Fruit fly (Drosophila melanogaster) whole organism, embryonic: ENCODE measurements around the gene CG4615.

Source experiments
- Ada2b ChIP-seq: fragments of 200-800 bp; sonication (Bioruptor generic); IDR thresholded peaks from 2 replicates; pipeline ENCODE4 v1.3.6; 2022; ENCODE audit warnings: missing biosample characterization, missing genetic modification characterization
- Asciz ChIP-seq: fragments of 200-800 bp; sonication (Bioruptor generic); optimal IDR thresholded peaks from 2 replicates; lab custom pipeline; 2017; ENCODE audit warnings: missing biosample characterization, mild to moderate bottlenecking, missing genetic modification characterization, missing genetic modification reagents
- CG11695 ChIP-seq: fragments of 200-800 bp; sonication (Bioruptor generic); IDR thresholded peaks from 3 replicates; pipeline ENCODE4 v1.3.6; 2022; ENCODE audit warnings: missing biosample characterization, missing genetic modification characterization
- CG11696 ChIP-seq: fragments of 200-800 bp; sonication (Bioruptor generic); IDR thresholded peaks from 2 replicates; pipeline ENCODE4 v1.3.6; 2022; ENCODE audit warnings: missing biosample characterization, missing genetic modification characterization
- CG12769 ChIP-seq: fragments of 200-800 bp; sonication (Bioruptor generic); optimal IDR thresholded peaks from 2 replicates; lab custom pipeline; 2019; ENCODE audit warnings: missing biosample characterization, mild to moderate bottlenecking, missing genetic modification characterization, moderate library complexity
- CG15479 ChIP-seq: fragments of 200-800 bp; sonication (Bioruptor generic); optimal IDR thresholded peaks from 3 replicates; lab custom pipeline; 2019; ENCODE audit warnings: missing biosample characterization, mild to moderate bottlenecking, missing genetic modification characterization, moderate library complexity
- CG16779 ChIP-seq: fragments of 200-800 bp; sonication (Bioruptor generic); IDR thresholded peaks from 2 replicates; pipeline ENCODE4 v1.3.6; 2022; ENCODE audit warnings: missing biosample characterization, missing genetic modification characterization
- CG17568 ChIP-seq: fragments of 200-800 bp; sonication (Bioruptor generic); optimal IDR thresholded peaks from 2 replicates; lab custom pipeline; 2018; ENCODE audit warnings: missing biosample characterization, mild to moderate bottlenecking, missing genetic modification characterization, moderate library complexity
- CG17912 ChIP-seq: fragments of 200-800 bp; sonication (Bioruptor generic); optimal IDR thresholded peaks from 2 replicates; lab custom pipeline; 2018; ENCODE audit warnings: missing biosample characterization, mild to moderate bottlenecking, missing genetic modification characterization
- CG2120 ChIP-seq: fragments of 200-800 bp; sonication (Bioruptor generic); optimal IDR thresholded peaks from 3 replicates; lab custom pipeline; 2016; ENCODE audit warnings: missing biosample characterization, missing genetic modification characterization
- CG3065 ChIP-seq: fragments of 200-800 bp; sonication (Bioruptor generic); optimal IDR thresholded peaks from 2 replicates; lab custom pipeline; 2016; ENCODE audit warnings: missing biosample characterization, missing genetic modification characterization
- CG31224 ChIP-seq: fragments of 200-800 bp; sonication (Bioruptor generic); IDR thresholded peaks from 2 replicates; pipeline ENCODE4 v1.3.6; 2022; ENCODE audit warnings: missing biosample characterization, missing genetic modification characterization
- CG34422 ChIP-seq: fragments of 200-800 bp; sonication (Bioruptor generic); IDR thresholded peaks from 3 replicates; pipeline ENCODE4 v1.3.6; 2022; ENCODE audit warnings: missing biosample characterization, missing genetic modification characterization
- CG4282 ChIP-seq: fragments of 200-800 bp; sonication (Bioruptor generic); optimal IDR thresholded peaks from 2 replicates; lab custom pipeline; 2016; ENCODE audit warnings: missing biosample characterization, missing genetic modification characterization
- CG4328 ChIP-seq: fragments of 200-800 bp; sonication (Bioruptor generic); optimal IDR thresholded peaks from 3 replicates; lab custom pipeline; 2017; ENCODE audit warnings: missing biosample characterization, missing genetic modification reagents, missing genetic modification characterization
- CG4424 ChIP-seq: fragments of 200-800 bp; sonication (Bioruptor generic); optimal IDR thresholded peaks from 3 replicates; lab custom pipeline; 2016; ENCODE audit warnings: missing biosample characterization, missing genetic modification characterization
- CG6689 ChIP-seq: fragments of 200-800 bp; sonication (Bioruptor generic); IDR thresholded peaks from 2 replicates; pipeline ENCODE4 v1.3.6; 2022; ENCODE audit warnings: missing biosample characterization, missing genetic modification characterization
- CG7963 ChIP-seq: fragments of 200-800 bp; sonication (Bioruptor generic); IDR thresholded peaks from 3 replicates; pipeline ENCODE4 v1.3.6; 2022; ENCODE audit warnings: missing biosample characterization, missing genetic modification characterization; ENCODE audit not compliant: partially characterized antibody
- CG8089 ChIP-seq: fragments of 200-800 bp; sonication (Bioruptor generic); optimal IDR thresholded peaks from 3 replicates; lab custom pipeline; 2016; ENCODE audit warnings: missing biosample characterization, missing genetic modification characterization
- CG8359 ChIP-seq: fragments of 200-800 bp; sonication (Bioruptor generic); optimal IDR thresholded peaks from 2 replicates; lab custom pipeline; 2017; ENCODE audit warnings: missing biosample characterization, mild to moderate bottlenecking, missing genetic modification characterization, borderline replicate concordance
- CG8478 ChIP-seq: fragments of >200 bp; optimal IDR thresholded peaks from 2 replicates; lab custom pipeline; 2018
- CG9437 ChIP-seq: fragments of 200-800 bp; sonication (Bioruptor generic); optimal IDR thresholded peaks from 2 replicates; lab custom pipeline; 2018; ENCODE audit warnings: missing biosample characterization, mild to moderate bottlenecking, missing genetic modification characterization
- CG9609 ChIP-seq: fragments of 200-800 bp; sonication (Bioruptor generic); optimal IDR thresholded peaks from 3 replicates; lab custom pipeline; 2016; ENCODE audit warnings: missing biosample characterization, missing genetic modification characterization
- CkIIα-i1 ChIP-seq: fragments of 200-800 bp; sonication (Bioruptor generic); IDR thresholded peaks from 2 replicates; pipeline ENCODE4 v1.3.6; 2022; ENCODE audit warnings: missing biosample characterization, missing genetic modification characterization
- Dip3 ChIP-seq: fragments of 200-800 bp; sonication (Bioruptor generic); optimal IDR thresholded peaks from 3 replicates; lab custom pipeline; 2016; ENCODE audit warnings: missing biosample characterization, missing genetic modification characterization
- Doc2 ChIP-seq: fragments of 200-800 bp; sonication (Bioruptor generic); IDR thresholded peaks from 2 replicates; pipeline ENCODE4 v1.3.6; 2022; ENCODE audit warnings: missing biosample characterization, missing genetic modification characterization
- Doc3 ChIP-seq: fragments of 200-800 bp; sonication (Bioruptor generic); IDR thresholded peaks from 3 replicates; pipeline ENCODE4 v1.3.6; 2022; ENCODE audit warnings: missing biosample characterization, missing genetic modification characterization; ENCODE audit not compliant: partially characterized antibody
- Dref ChIP-seq: fragments of 200-800 bp; sonication (Bioruptor generic); IDR thresholded peaks from 2 replicates; pipeline ENCODE4 v1.3.6; 2022; ENCODE audit warnings: missing biosample characterization, missing genetic modification characterization
- Drgx ChIP-seq: fragments of 200-800 bp; sonication (Bioruptor generic); IDR thresholded peaks from 2 replicates; pipeline ENCODE4 v1.3.6; 2022; ENCODE audit warnings: missing biosample characterization, missing genetic modification characterization
- E2f1 ChIP-seq: fragments of 200-800 bp; sonication (Bioruptor generic); IDR thresholded peaks from 2 replicates; pipeline ENCODE4 v1.3.6; 2022; ENCODE audit warnings: missing biosample characterization, missing genetic modification characterization
- Eip74EF ChIP-seq, 2 experiments: fragments of 200-800 bp in 1 of 2; fragments of >200 bp in 1 of 2; sonication (Bioruptor generic) in 1 of 2; optimal IDR thresholded peaks; 2 replicates each; lab custom pipeline; 2017 to 2019; ENCODE audit warnings: missing biosample characterization in 2 of 2, missing genetic modification characterization in 2 of 2, mild to moderate bottlenecking in 1 of 2, moderate library complexity in 1 of 2
- Ets97D ChIP-seq: fragments of 200-800 bp; sonication (Bioruptor generic); optimal IDR thresholded peaks from 3 replicates; lab custom pipeline; 2016; ENCODE audit warnings: missing biosample characterization, missing genetic modification characterization
- Hr3 ChIP-seq: fragments of 200-800 bp; sonication (Bioruptor generic); optimal IDR thresholded peaks from 3 replicates; lab custom pipeline; 2016; ENCODE audit warnings: missing biosample characterization, missing genetic modification characterization
- Mes4 ChIP-seq: fragments of 200-800 bp; sonication (Bioruptor generic); optimal IDR thresholded peaks from 2 replicates; lab custom pipeline; 2016; ENCODE audit warnings: missing biosample characterization, missing genetic modification characterization
- Oaz ChIP-seq: fragments of 200-800 bp; sonication (Bioruptor generic); IDR thresholded peaks from 2 replicates; pipeline ENCODE4 v1.3.6; 2022; ENCODE audit warnings: missing biosample characterization, missing genetic modification characterization
- cas ChIP-seq: fragments of 200-800 bp; sonication (Bioruptor generic); IDR thresholded peaks from 2 replicates; pipeline ENCODE4 v1.3.6; 2022; ENCODE audit warnings: missing biosample characterization, missing genetic modification characterization
- chinmo ChIP-seq: fragments of 200-800 bp; sonication (Bioruptor generic); IDR thresholded peaks from 4 replicates; pipeline ENCODE4 v1.3.6; 2022; ENCODE audit warnings: missing biosample characterization, missing genetic modification characterization; ENCODE audit not compliant: partially characterized antibody
- hbn ChIP-seq: fragments of 200-800 bp; sonication (Bioruptor generic); IDR thresholded peaks from 2 replicates; pipeline ENCODE4 v1.3.6; 2022; ENCODE audit warnings: missing biosample characterization, missing genetic modification characterization; ENCODE audit not compliant: partially characterized antibody
- insv ChIP-seq, 2 experiments: fragments of 200-800 bp; sonication (Bioruptor generic); optimal IDR thresholded peaks; 3 replicates each; lab custom pipeline; 2016 to 2018; ENCODE audit warnings: missing biosample characterization in 2 of 2, missing genetic modification characterization in 2 of 2
- kah ChIP-seq: fragments of 200-800 bp; sonication (Bioruptor generic); optimal IDR thresholded peaks from 2 replicates; lab custom pipeline; 2018; ENCODE audit warnings: missing biosample characterization, mild to moderate bottlenecking, missing genetic modification characterization
- lbe ChIP-seq: fragments of 200-800 bp; sonication (Bioruptor generic); optimal IDR thresholded peaks from 2 replicates; lab custom pipeline; 2016; ENCODE audit warnings: missing biosample characterization, mild to moderate bottlenecking, missing genetic modification characterization
- mld ChIP-seq: fragments of 200-800 bp; sonication (Bioruptor generic); IDR thresholded peaks from 3 replicates; pipeline ENCODE4 v1.3.6; 2022; ENCODE audit warnings: missing biosample characterization, missing genetic modification characterization; ENCODE audit not compliant: partially characterized antibody
- otp ChIP-seq: fragments of 200-800 bp; sonication (Bioruptor generic); IDR thresholded peaks from 3 replicates; pipeline ENCODE4, ENCODE4 v1.3.6; 2022; ENCODE audit warnings: missing biosample characterization, missing genetic modification characterization
- peb ChIP-seq: fragments of 200-800 bp; sonication (Bioruptor generic); IDR thresholded peaks from 2 replicates; pipeline ENCODE4 v1.3.6; 2022; ENCODE audit warnings: missing biosample characterization, missing genetic modification characterization
- pnt ChIP-seq: fragments of 200-800 bp; sonication (Bioruptor generic); optimal IDR thresholded peaks from 3 replicates; lab custom pipeline; 2016; ENCODE audit warnings: missing biosample characterization, missing genetic modification characterization
- pum ChIP-seq: fragments of 200-800 bp; sonication (Bioruptor generic); optimal IDR thresholded peaks from 2 replicates; lab custom pipeline; 2016; ENCODE audit warnings: missing biosample characterization, missing genetic modification characterization
- ranshi ChIP-seq: fragments of 200-800 bp; sonication (Bioruptor generic); IDR thresholded peaks from 2 replicates; pipeline ENCODE4 v1.3.6; 2022; ENCODE audit warnings: missing biosample characterization, missing genetic modification characterization
- repo ChIP-seq: fragments of 200-800 bp; sonication (Bioruptor generic); optimal IDR thresholded peaks from 2 replicates; lab custom pipeline; 2016; ENCODE audit warnings: missing biosample characterization, missing genetic modification characterization
- sim ChIP-seq: fragments of 200-800 bp; sonication (Bioruptor generic); IDR thresholded peaks from 2 replicates; pipeline ENCODE4 v1.3.6; 2022; ENCODE audit warnings: missing biosample characterization, missing genetic modification characterization
- sug ChIP-seq: fragments of 200-800 bp; optimal IDR thresholded peaks from 2 replicates; lab custom pipeline; 2019; ENCODE audit warnings: missing biosample characterization, mild to moderate bottlenecking, missing genetic modification characterization, moderate library complexity
- trh ChIP-seq: fragments of 200-800 bp; sonication (Bioruptor generic); optimal IDR thresholded peaks from 2 replicates; lab custom pipeline; 2016; ENCODE audit warnings: missing biosample characterization, missing genetic modification characterization
- zen2 ChIP-seq: fragments of 200-800 bp; sonication (Bioruptor generic); IDR thresholded peaks from 3 replicates; pipeline ENCODE4 v1.3.6; 2022; ENCODE audit warnings: missing biosample characterization, missing genetic modification characterization; ENCODE audit not compliant: partially characterized antibody
- zfh2 ChIP-seq: fragments of 200-800 bp; sonication (Bioruptor generic); optimal IDR thresholded peaks from 2 replicates; lab custom pipeline; 2016; ENCODE audit warnings: missing biosample characterization, missing genetic modification characterization

The CG4615 gene

dm6 chrX:7086539-7086938 lies 15.6 kb downstream of the CG4615 start (continued):
- no peak for TF ChIP-seq mld
- TF ChIP-seq CG12769 (tag; lab: Kevin White, UChicago), result no peak
- no peak for TF ChIP-seq CG4328
- peak; percentile 57 for TF ChIP-seq CG11696 (GFP tag; lab: Robert Waterston, UW)
- TF ChIP-seq peb, result no peak
- TF ChIP-seq CG4282 (GFP tag; lab: Kevin White, UChicago), result no peak
- TF ChIP-seq lbe (GFP tag; lab: Kevin White, UChicago), result no peak
- TF ChIP-seq Doc2, result no peak
- no peak for TF ChIP-seq E2f1 (GFP tag; lab: Robert Waterston, UW)
- peak; percentile 1 for TF ChIP-seq pnt (GFP tag; lab: Kevin White, UChicago)
- TF ChIP-seq CG8089 (GFP tag; lab: Kevin White, UChicago), result no peak
- no peak for TF ChIP-seq Mes4
- TF ChIP-seq Ets97D (GFP tag; lab: Kevin White, UChicago), result no peak
- TF ChIP-seq CG9609 (GFP tag; lab: Kevin White, UChicago), result no peak
- TF ChIP-seq Dip3 (GFP tag; lab: Kevin White, UChicago), result no peak
- TF ChIP-seq Asciz, result no peak
- no peak for TF ChIP-seq sim
- no peak for TF ChIP-seq CG17568 (GFP tag; lab: Kevin White, UChicago)
- TF ChIP-seq trh (GFP tag; lab: Kevin White, UChicago), result no peak
- no peak for TF ChIP-seq Oaz (GFP tag; lab: Robert Waterston, UW)
- TF ChIP-seq kah (GFP tag; lab: Kevin White, UChicago), result no peak
- no peak for TF ChIP-seq pum (GFP tag; lab: Kevin White, UChicago)
- no peak; the same call in 1 of the 2 replicates for TF ChIP-seq CG31224 (GFP tag; lab: Robert Waterston, UW)
- no peak for TF ChIP-seq CG16779
- TF ChIP-seq repo (GFP tag; lab: Kevin White, UChicago), result no peak
- TF ChIP-seq chinmo, result no peak
- TF ChIP-seq CG11695 (GFP tag; lab: Robert Waterston, UW), result peak; percentile 54; the same call in 1 of the 3 replicates
- TF ChIP-seq zen2, result no peak
- no peak for TF ChIP-seq Hr3 (GFP tag; lab: Kevin White, UChicago)
- TF ChIP-seq Drgx (GFP tag; lab: Robert Waterston, UW), result no peak
- TF ChIP-seq CG6689 (GFP tag; lab: Robert Waterston, UW), result peak; percentile 43; the same call in 1 of the 2 replicates
- no peak for TF ChIP-seq CG17912 (GFP tag; lab: Kevin White, UChicago)
- no peak for TF ChIP-seq insv (GFP tag; optimal IDR thresholded peaks at IDR 0.05; lab: Kevin White, UChicago)
- no peak for TF ChIP-seq hbn (GFP tag; lab: Robert Waterston, UW)
- TF ChIP-seq CG8478 (lab: Kevin White, UChicago), result no peak
- TF ChIP-seq ranshi (GFP tag; lab: Robert Waterston, UW), result no peak
- no peak for TF ChIP-seq cas
- TF ChIP-seq zfh2 (GFP tag; lab: Kevin White, UChicago), result peak; percentile 16
- peak; percentile 3 for TF ChIP-seq CG2120 (GFP tag; lab: Kevin White, UChicago)
- TF ChIP-seq CG4424 (GFP tag; lab: Kevin White, UChicago), result no peak
- TF ChIP-seq CG34422, result no peak
- no peak for TF ChIP-seq Doc3
- TF ChIP-seq sug (tag; lab: Kevin White, UChicago), result no peak
- TF ChIP-seq CG15479 (GFP tag; lab: Kevin White, UChicago), result no peak
- no peak for TF ChIP-seq CG9437
- TF ChIP-seq Ada2b, result peak; percentile 64
- TF ChIP-seq CG3065, result no peak
- no peak for TF ChIP-seq Dref
- TF ChIP-seq CkIIα-i1 (GFP tag; lab: Robert Waterston, UW), result no peak
- TF ChIP-seq CG8359 (GFP tag; lab: Kevin White, UChicago), result no peak
- no peak for TF ChIP-seq CG7963 (GFP tag; lab: Robert Waterston, UW)
- TF ChIP-seq Eip74EF (GFP tag; optimal IDR thresholded peaks at IDR 0.05; lab: Kevin White, UChicago), result no peak
- no peak for TF ChIP-seq otp (GFP tag; lab: Robert Waterston, UW)
